Worm (Caenorhabditis elegans) whole organism, mixed stage, embryonic: Measurements from ENCODE around the gene saeg-2.

Source experiments
- M03D4.4 ChIP-seq: sonication (generic microtip); optimal IDR thresholded peaks from 2 replicates; lab custom pipeline; 2017; ENCODE audit warnings: mild to moderate bottlenecking, missing genetic modification characterization, missing compliant biosample characterization
- bed-3 ChIP-seq: fragments of 200-800 bp; sonication (Bioruptor generic); optimal IDR thresholded peaks from 3 replicates; lab custom pipeline; 2018; ENCODE audit warnings: mild to moderate bottlenecking, missing genetic modification characterization, moderate library complexity, missing compliant biosample characterization
- blmp-1 ChIP-seq: fragments of 150-350 bp; optimal IDR thresholded peaks from 2 replicates; lab custom pipeline; 2014; ENCODE audit warnings: missing biosample characterization, missing genetic modification characterization
- ceh-43 ChIP-seq: fragments of 200-800 bp; sonication (Bioruptor generic); optimal IDR thresholded peaks from 2 replicates; lab custom pipeline; 2018; ENCODE audit warnings: mild to moderate bottlenecking, missing genetic modification characterization, moderate library complexity, missing compliant biosample characterization
- ceh-83 ChIP-seq: fragments of 200-800 bp; sonication (Bioruptor generic); optimal IDR thresholded peaks from 2 replicates; lab custom pipeline; 2018; ENCODE audit warnings: mild to moderate bottlenecking, missing genetic modification characterization, missing compliant biosample characterization
- ces-1 ChIP-seq: fragments of 150-350 bp; optimal IDR thresholded peaks from 2 replicates; lab custom pipeline; 2014; ENCODE audit warnings: missing biosample characterization, missing genetic modification reagents, missing genetic modification characterization
- cnd-1 ChIP-seq: fragments of 200-800 bp; sonication (Bioruptor generic); optimal IDR thresholded peaks from 2 replicates; lab custom pipeline; 2018; ENCODE audit warnings: mild to moderate bottlenecking, missing genetic modification characterization, missing compliant biosample characterization
- drap-1 ChIP-seq: fragments of 200-800 bp; sonication (Bioruptor generic); optimal IDR thresholded peaks from 3 replicates; lab custom pipeline; 2018; ENCODE audit warnings: mild to moderate bottlenecking, missing genetic modification characterization, missing compliant biosample characterization
- flh-1 ChIP-seq: fragments of 200-800 bp; sonication (Bioruptor generic); optimal IDR thresholded peaks from 2 replicates; lab custom pipeline; 2018; ENCODE audit warnings: mild to moderate bottlenecking, missing genetic modification characterization, moderate library complexity, missing compliant biosample characterization
- ham-2 ChIP-seq: fragments of 200-800 bp; sonication (Bioruptor generic); optimal IDR thresholded peaks from 2 replicates; lab custom pipeline; 2018; ENCODE audit warnings: mild to moderate bottlenecking, missing genetic modification characterization, missing compliant biosample characterization
- hlh-1 ChIP-seq: fragments of 150-350 bp; optimal IDR thresholded peaks from 2 replicates; lab custom pipeline; 2014; ENCODE audit warnings: missing biosample characterization, missing genetic modification reagents, missing genetic modification characterization
- lin-32 ChIP-seq: fragments of 200-800 bp; sonication (Bioruptor generic); optimal IDR thresholded peaks from 2 replicates; lab custom pipeline; 2018; ENCODE audit warnings: mild to moderate bottlenecking, missing genetic modification characterization, missing compliant biosample characterization
- lsy-2 ChIP-seq: fragments of 150-350 bp; optimal IDR thresholded peaks from 2 replicates; lab custom pipeline; 2014; ENCODE audit warnings: missing biosample characterization, missing genetic modification characterization
- mab-5 ChIP-seq: fragments of 150-350 bp; optimal IDR thresholded peaks from 2 replicates; lab custom pipeline; 2014; ENCODE audit warnings: missing biosample characterization, missing genetic modification characterization
- mep-1 ChIP-seq: fragments of 150-350 bp; optimal IDR thresholded peaks from 2 replicates; lab custom pipeline; 2017; ENCODE audit warnings: missing biosample characterization, missing genetic modification reagents, missing genetic modification characterization, inconsistent platforms
- mls-2 ChIP-seq: sonication (generic microtip); optimal IDR thresholded peaks from 2 replicates; lab custom pipeline; 2016; ENCODE audit warnings: mild to moderate bottlenecking, missing genetic modification characterization, moderate library complexity, missing compliant biosample characterization
- nhr-12 ChIP-seq: fragments of 150-350 bp; optimal IDR thresholded peaks from 2 replicates; lab custom pipeline; 2014; ENCODE audit warnings: missing biosample characterization, missing genetic modification characterization
- nhr-237 ChIP-seq: fragments of 150-350 bp; optimal IDR thresholded peaks from 2 replicates; lab custom pipeline; 2014; ENCODE audit warnings: missing biosample characterization, missing genetic modification characterization
- nhr-28 ChIP-seq: fragments of 150-350 bp; optimal IDR thresholded peaks from 2 replicates; lab custom pipeline; 2014; ENCODE audit warnings: missing biosample characterization, missing genetic modification characterization
- nhr-76 ChIP-seq: sonication (generic microtip); optimal IDR thresholded peaks from 2 replicates; lab custom pipeline; 2017; ENCODE audit warnings: missing biosample characterization, missing genetic modification characterization
- pha-4 ChIP-seq: fragments of 150-350 bp; optimal IDR thresholded peaks from 2 replicates; lab custom pipeline; 2018; ENCODE audit warnings: missing biosample characterization, missing genetic modification reagents, missing genetic modification characterization
- sem-2 ChIP-seq: fragments of 200-800 bp; sonication (Bioruptor generic); optimal IDR thresholded peaks from 2 replicates; lab custom pipeline; 2018; ENCODE audit warnings: mild to moderate bottlenecking, missing genetic modification characterization, missing compliant biosample characterization
- snpc-4 ChIP-seq: fragments of 150-350 bp; optimal IDR thresholded peaks from 2 replicates; lab custom pipeline; 2014; ENCODE audit warnings: missing biosample characterization, missing genetic modification characterization
- sptf-1 ChIP-seq: sonication (generic microtip); optimal IDR thresholded peaks from 2 replicates; lab custom pipeline; 2017; ENCODE audit warnings: mild to moderate bottlenecking, missing genetic modification characterization, moderate library complexity, missing compliant biosample characterization
- tbx-8 ChIP-seq: fragments of 200-800 bp; sonication (Bioruptor generic); optimal IDR thresholded peaks from 2 replicates; lab custom pipeline; 2018; ENCODE audit warnings: mild to moderate bottlenecking, missing genetic modification characterization, moderate library complexity, missing compliant biosample characterization
- unc-120 ChIP-seq: sonication (generic microtip); optimal IDR thresholded peaks from 2 replicates; lab custom pipeline; 2017; ENCODE audit warnings: missing genetic modification characterization, missing compliant biosample characterization; ENCODE audit not compliant: poor library complexity, severe bottlenecking
- unc-39 ChIP-seq: fragments of 150-350 bp; optimal IDR thresholded peaks from 2 replicates; lab custom pipeline; 2014; ENCODE audit warnings: missing biosample characterization, missing genetic modification characterization
- zip-8 ChIP-seq: fragments of 150-350 bp; optimal IDR thresholded peaks from 2 replicates; lab custom pipeline; 2014; ENCODE audit warnings: missing biosample characterization, missing genetic modification characterization
- ztf-11 ChIP-seq: fragments of 150-350 bp; optimal IDR thresholded peaks from 2 replicates; lab custom pipeline; 2014; ENCODE audit warnings: missing biosample characterization, missing genetic modification characterization

The saeg-2 gene

ce11 chrIII:9239983-9240382, at the start of gene saeg-2:
TSS of gene saeg-2 (plus strand) at chrIII:9240363.
- TF ChIP-seq zip-8 (tag; lab: Kevin White, UChicago): no peak
- TF ChIP-seq nhr-237 (tag; lab: Kevin White, UChicago): peak; percentile 20
- TF ChIP-seq mep-1 (tag; lab: Kevin White, UChicago): peak; percentile 38
- TF ChIP-seq ztf-11: no peak
- no peak for TF ChIP-seq cnd-1 (tag; lab: Kevin White, UChicago)
- no peak for TF ChIP-seq lin-32 (GFP tag; lab: Kevin White, UChicago)
- TF ChIP-seq ces-1 (GFP tag; lab: Kevin White, UChicago): peak; percentile 27
- TF ChIP-seq unc-120 (tag; lab: Kevin White, UChicago): peak; percentile 43
- TF ChIP-seq nhr-12: no peak
- TF ChIP-seq, all 35 proteins: peak for 4

ce11 chrIII:9191091-9191490, 49.1 kb upstream of the saeg-2 start, which contains the start of gene cls-3:
TSS of gene cls-3 (minus strand) at chrIII:9191109.
- peak; percentile 20 for TF ChIP-seq ces-1 (GFP tag; lab: Kevin White, UChicago)
- TF ChIP-seq ceh-83 (GFP tag; lab: Kevin White, UChicago): peak; percentile 8
- no peak for TF ChIP-seq nhr-28 (tag; lab: Kevin White, UChicago)
- TF ChIP-seq ceh-43 (GFP tag; lab: Kevin White, UChicago): no peak
- TF ChIP-seq cnd-1 (tag; lab: Kevin White, UChicago): peak; percentile 35
- TF ChIP-seq hlh-1 (tag; lab: Kevin White, UChicago): peak; percentile 40
- TF ChIP-seq nhr-76 (tag; lab: Kevin White, UChicago): no peak

- TF ChIP-seq ceh-43 (GFP tag; lab: Kevin White, UChicago) (no peak), ces-1 (GFP tag; lab: Kevin White, UChicago) (no peak), cnd-1 (tag; lab: Kevin White, UChicago) (no peak), mls-2 (tag; lab: Kevin White, UChicago) (no peak), ceh-83 (GFP tag; lab: Kevin White, UChicago) (no peak), hlh-1 (tag; lab: Kevin White, UChicago) (no peak), nhr-76 (tag; lab: Kevin White, UChicago) (no peak), lin-32 (GFP tag; lab: Kevin White, UChicago) (no peak), nhr-28 (tag; lab: Kevin White, UChicago) (no peak)
- TF ChIP-seq, all 35 proteins: peak for 0
Measured at ce11 chrIII:9199605-9200004, 40.6 kb upstream of the saeg-2 start, which contains the start of gene ZC84.6. TSS of gene ZC84.6 (minus strand) at chrIII:9199705.

ce11 chrIII:9201977-9202376, 38.2 kb upstream of the saeg-2 start:
- TF ChIP-seq ceh-83 (GFP tag; lab: Kevin White, UChicago) (no peak), mep-1 (tag; lab: Kevin White, UChicago) (no peak), hlh-1 (tag; lab: Kevin White, UChicago) (no peak), tbx-8 (GFP tag; lab: Kevin White, UChicago) (no peak), zip-8 (tag; lab: Kevin White, UChicago) (no peak), lin-32 (GFP tag; lab: Kevin White, UChicago) (no peak), bed-3 (no peak), drap-1 (GFP tag; lab: Kevin White, UChicago) (no peak), nhr-28 (tag; lab: Kevin White, UChicago) (no peak), nhr-237 (tag; lab: Kevin White, UChicago) (no peak), mls-2 (tag; lab: Kevin White, UChicago) (no peak)

ce11 chrIII:9206185-9206584, 34.0 kb upstream of the saeg-2 start, which contains the start of gene ZC84.1:
TSS of gene ZC84.1 (minus strand) at chrIII:9206285.
- TF ChIP-seq M03D4.4 (tag; lab: Kevin White, UChicago): no peak
- TF ChIP-seq snpc-4 (tag; lab: Kevin White, UChicago): no peak
- no peak for TF ChIP-seq nhr-76 (tag; lab: Kevin White, UChicago)
- no peak for TF ChIP-seq bed-3
- TF ChIP-seq nhr-237 (tag; lab: Kevin White, UChicago): no peak
- TF ChIP-seq drap-1 (GFP tag; lab: Kevin White, UChicago): no peak
- TF ChIP-seq ceh-83 (GFP tag; lab: Kevin White, UChicago): no peak
- no peak for TF ChIP-seq sptf-1 (tag; lab: Kevin White, UChicago)
- no peak for TF ChIP-seq nhr-12
- TF ChIP-seq lsy-2 (tag; lab: Kevin White, UChicago): no peak
- TF ChIP-seq flh-1 (GFP tag; lab: Kevin White, UChicago): no peak
- TF ChIP-seq, all 35 proteins: peak for 0

ce11 chrIII:9215367-9215766, 24.8 kb upstream of the saeg-2 start, which contains the start of gene npr-29:
TSS of gene npr-29 (minus strand) at chrIII:9215467.
- TF ChIP-seq cnd-1 (tag; lab: Kevin White, UChicago) (no peak), lsy-2 (tag; lab: Kevin White, UChicago) (no peak), sem-2 (no peak), hlh-1 (tag; lab: Kevin White, UChicago) (no peak), unc-39 (tag; lab: Kevin White, UChicago) (no peak), mls-2 (tag; lab: Kevin White, UChicago) (no peak), zip-8 (tag; lab: Kevin White, UChicago) (no peak), pha-4 (tag; lab: Kevin White, UChicago) (no peak), blmp-1 (tag; lab: Kevin White, UChicago) (no peak), mab-5 (tag; lab: Kevin White, UChicago) (no peak), nhr-28 (tag; lab: Kevin White, UChicago) (no peak), lin-32 (GFP tag; lab: Kevin White, UChicago) (no peak), ham-2 (no peak)
